Fruit fly (Drosophila melanogaster): ENCODE data around the gene CG16775.

dm6 chr3L:17915792-17916540, 29.5 kb upstream of the CG16775 start:
- TF ChIP-seq ttk (optimal IDR thresholded peaks at IDR 0.05) (no peak), Sin3A (optimal IDR thresholded peaks at IDR 0.05) (no peak)
